Worm (Caenorhabditis elegans) whole organism, mixed stage, embryonic: Measurements from ENCODE around the gene cky-1.

ENCODE experiments used
- M03D4.4 ChIP-seq: sonication (generic microtip); optimal IDR thresholded peaks from 2 replicates; lab custom pipeline; 2017; ENCODE audit warnings: mild to moderate bottlenecking, missing genetic modification characterization, missing compliant biosample characterization
- bed-3 ChIP-seq: fragments of 200-800 bp; sonication (Bioruptor generic); optimal IDR thresholded peaks from 3 replicates; lab custom pipeline; 2018; ENCODE audit warnings: mild to moderate bottlenecking, missing genetic modification characterization, moderate library complexity, missing compliant biosample characterization
- blmp-1 ChIP-seq: fragments of 150-350 bp; optimal IDR thresholded peaks from 2 replicates; lab custom pipeline; 2014; ENCODE audit warnings: missing biosample characterization, missing genetic modification characterization
- ceh-39 ChIP-seq: fragments of 150-350 bp; optimal IDR thresholded peaks from 2 replicates; lab custom pipeline; 2014; ENCODE audit warnings: missing biosample characterization, missing genetic modification characterization
- ceh-83 ChIP-seq: fragments of 200-800 bp; sonication (Bioruptor generic); optimal IDR thresholded peaks from 2 replicates; lab custom pipeline; 2018; ENCODE audit warnings: mild to moderate bottlenecking, missing genetic modification characterization, missing compliant biosample characterization
- ces-1 ChIP-seq: fragments of 150-350 bp; optimal IDR thresholded peaks from 2 replicates; lab custom pipeline; 2014; ENCODE audit warnings: missing biosample characterization, missing genetic modification reagents, missing genetic modification characterization
- cnd-1 ChIP-seq: fragments of 200-800 bp; sonication (Bioruptor generic); optimal IDR thresholded peaks from 2 replicates; lab custom pipeline; 2018; ENCODE audit warnings: mild to moderate bottlenecking, missing genetic modification characterization, missing compliant biosample characterization
- drap-1 ChIP-seq: fragments of 200-800 bp; sonication (Bioruptor generic); optimal IDR thresholded peaks from 3 replicates; lab custom pipeline; 2018; ENCODE audit warnings: mild to moderate bottlenecking, missing genetic modification characterization, missing compliant biosample characterization
- elt-1 ChIP-seq: sonication (generic microtip); optimal IDR thresholded peaks from 2 replicates; lab custom pipeline; 2017; ENCODE audit warnings: missing genetic modification characterization, mild to moderate bottlenecking, missing compliant biosample characterization, antibody characterized with exemption, moderate library complexity, borderline replicate concordance; ENCODE audit not compliant: insufficient read depth
- elt-3 ChIP-seq: fragments of 150-350 bp; optimal IDR thresholded peaks from 2 replicates; lab custom pipeline; 2014; ENCODE audit warnings: missing biosample characterization, missing genetic modification characterization
- flh-1 ChIP-seq: fragments of 200-800 bp; sonication (Bioruptor generic); optimal IDR thresholded peaks from 2 replicates; lab custom pipeline; 2018; ENCODE audit warnings: mild to moderate bottlenecking, missing genetic modification characterization, moderate library complexity, missing compliant biosample characterization
- ham-2 ChIP-seq: fragments of 200-800 bp; sonication (Bioruptor generic); optimal IDR thresholded peaks from 2 replicates; lab custom pipeline; 2018; ENCODE audit warnings: mild to moderate bottlenecking, missing genetic modification characterization, missing compliant biosample characterization
- lin-32 ChIP-seq: fragments of 200-800 bp; sonication (Bioruptor generic); optimal IDR thresholded peaks from 2 replicates; lab custom pipeline; 2018; ENCODE audit warnings: mild to moderate bottlenecking, missing genetic modification characterization, missing compliant biosample characterization
- lsy-2 ChIP-seq: fragments of 150-350 bp; optimal IDR thresholded peaks from 2 replicates; lab custom pipeline; 2014; ENCODE audit warnings: missing biosample characterization, missing genetic modification characterization
- mab-5 ChIP-seq: fragments of 150-350 bp; optimal IDR thresholded peaks from 2 replicates; lab custom pipeline; 2014; ENCODE audit warnings: missing biosample characterization, missing genetic modification characterization
- mls-2 ChIP-seq: sonication (generic microtip); optimal IDR thresholded peaks from 2 replicates; lab custom pipeline; 2016; ENCODE audit warnings: mild to moderate bottlenecking, missing genetic modification characterization, moderate library complexity, missing compliant biosample characterization
- nhr-2 ChIP-seq: fragments of 150-350 bp; optimal IDR thresholded peaks from 2 replicates; lab custom pipeline; 2014; ENCODE audit warnings: missing biosample characterization, missing genetic modification characterization
- nhr-28 ChIP-seq: fragments of 150-350 bp; optimal IDR thresholded peaks from 2 replicates; lab custom pipeline; 2014; ENCODE audit warnings: missing biosample characterization, missing genetic modification characterization
- nhr-76 ChIP-seq: sonication (generic microtip); optimal IDR thresholded peaks from 2 replicates; lab custom pipeline; 2017; ENCODE audit warnings: missing biosample characterization, missing genetic modification characterization
- pha-4 ChIP-seq: fragments of 150-350 bp; optimal IDR thresholded peaks from 2 replicates; lab custom pipeline; 2018; ENCODE audit warnings: missing biosample characterization, missing genetic modification reagents, missing genetic modification characterization
- sem-2 ChIP-seq: fragments of 200-800 bp; sonication (Bioruptor generic); optimal IDR thresholded peaks from 2 replicates; lab custom pipeline; 2018; ENCODE audit warnings: mild to moderate bottlenecking, missing genetic modification characterization, missing compliant biosample characterization
- snpc-4 ChIP-seq: fragments of 150-350 bp; optimal IDR thresholded peaks from 2 replicates; lab custom pipeline; 2014; ENCODE audit warnings: missing biosample characterization, missing genetic modification characterization
- sptf-1 ChIP-seq: sonication (generic microtip); optimal IDR thresholded peaks from 2 replicates; lab custom pipeline; 2017; ENCODE audit warnings: mild to moderate bottlenecking, missing genetic modification characterization, moderate library complexity, missing compliant biosample characterization
- tbx-8 ChIP-seq: fragments of 200-800 bp; sonication (Bioruptor generic); optimal IDR thresholded peaks from 2 replicates; lab custom pipeline; 2018; ENCODE audit warnings: mild to moderate bottlenecking, missing genetic modification characterization, moderate library complexity, missing compliant biosample characterization
- unc-120 ChIP-seq: sonication (generic microtip); optimal IDR thresholded peaks from 2 replicates; lab custom pipeline; 2017; ENCODE audit warnings: missing genetic modification characterization, missing compliant biosample characterization; ENCODE audit not compliant: poor library complexity, severe bottlenecking
- unc-39 ChIP-seq: fragments of 150-350 bp; optimal IDR thresholded peaks from 2 replicates; lab custom pipeline; 2014; ENCODE audit warnings: missing biosample characterization, missing genetic modification characterization
- unc-62 ChIP-seq: fragments of 150-350 bp; optimal IDR thresholded peaks from 2 replicates; lab custom pipeline; 2014; ENCODE audit warnings: missing biosample characterization, missing genetic modification reagents, missing genetic modification characterization
- zip-8 ChIP-seq: fragments of 150-350 bp; optimal IDR thresholded peaks from 2 replicates; lab custom pipeline; 2014; ENCODE audit warnings: missing biosample characterization, missing genetic modification characterization
- ztf-11 ChIP-seq: fragments of 150-350 bp; optimal IDR thresholded peaks from 2 replicates; lab custom pipeline; 2014; ENCODE audit warnings: missing biosample characterization, missing genetic modification characterization

cky-1 gene

ce11 chrV:12754839-12755238 is 18.3 kb downstream of the cky-1 start, which contains the start of gene gpa-13:
gpa-13 (minus strand) TSS chrV:12754939.
- TF ChIP-seq ham-2 (no peak), zip-8 (tag; lab: Kevin White, UChicago) (no peak), mab-5 (tag; lab: Kevin White, UChicago) (no peak), elt-3 (tag; lab: Kevin White, UChicago) (no peak), ztf-11 (tag; lab: Kevin White, UChicago) (no peak), snpc-4 (no peak), unc-39 (tag; lab: Kevin White, UChicago) (no peak), pha-4 (no peak), drap-1 (GFP tag; lab: Kevin White, UChicago) (no peak), M03D4.4 (tag; lab: Kevin White, UChicago) (no peak), mls-2 (tag; lab: Kevin White, UChicago) (no peak), flh-1 (GFP tag; lab: Kevin White, UChicago) (no peak)

DNA sequence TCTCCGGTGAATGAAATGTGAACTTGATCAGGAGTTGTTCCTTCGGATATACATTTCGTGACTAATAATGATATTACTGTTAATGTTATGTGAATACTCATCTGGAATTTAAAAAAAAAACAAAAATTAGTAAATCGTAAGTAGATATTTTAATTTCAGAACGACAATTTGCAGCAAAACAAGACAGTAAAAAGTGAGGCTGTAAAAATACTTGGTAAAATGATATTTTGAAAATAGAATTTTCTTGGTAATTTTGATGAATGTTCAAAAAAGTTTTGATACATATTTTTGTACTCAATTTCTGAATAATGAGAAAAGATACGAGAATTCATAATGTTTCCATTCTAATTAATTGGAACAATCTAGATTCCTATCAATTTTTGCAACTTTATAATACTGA is 23.2 kb downstream of the cky-1 start, which contains the start of gene papl-1:
Gene papl-1, minus strand, starts transcription at position 101 of the 400 bp plus-strand sequence.
- TF ChIP-seq M03D4.4 (tag; lab: Kevin White, UChicago) = no peak
- no peak for TF ChIP-seq bed-3
- no peak for TF ChIP-seq tbx-8 (GFP tag; lab: Kevin White, UChicago)
- TF ChIP-seq unc-62 = no peak
- no peak for TF ChIP-seq lsy-2 (tag; lab: Kevin White, UChicago)
- no peak for TF ChIP-seq pha-4
- no peak for TF ChIP-seq nhr-2
- TF ChIP-seq snpc-4 = no peak
- TF ChIP-seq ceh-83 (GFP tag; lab: Kevin White, UChicago) = no peak
- TF ChIP-seq sptf-1 (tag; lab: Kevin White, UChicago) = no peak
- TF ChIP-seq ztf-11 (tag; lab: Kevin White, UChicago) = no peak
- TF ChIP-seq lin-32 = no peak
- no peak for TF ChIP-seq nhr-76 (tag; lab: Kevin White, UChicago)
- TF ChIP-seq, all 35 proteins: peak for 0

ce11 chrV:12760913-12761312 is 24.4 kb downstream of the cky-1 start, which contains the start of gene F18E2.15:
F18E2.15 (minus strand) TSS chrV:12761013.
- no peak for TF ChIP-seq cnd-1 (tag; lab: Kevin White, UChicago)
- no peak for TF ChIP-seq nhr-76 (tag; lab: Kevin White, UChicago)
- no peak for TF ChIP-seq bed-3
- no peak for TF ChIP-seq zip-8 (tag; lab: Kevin White, UChicago)

DNA sequence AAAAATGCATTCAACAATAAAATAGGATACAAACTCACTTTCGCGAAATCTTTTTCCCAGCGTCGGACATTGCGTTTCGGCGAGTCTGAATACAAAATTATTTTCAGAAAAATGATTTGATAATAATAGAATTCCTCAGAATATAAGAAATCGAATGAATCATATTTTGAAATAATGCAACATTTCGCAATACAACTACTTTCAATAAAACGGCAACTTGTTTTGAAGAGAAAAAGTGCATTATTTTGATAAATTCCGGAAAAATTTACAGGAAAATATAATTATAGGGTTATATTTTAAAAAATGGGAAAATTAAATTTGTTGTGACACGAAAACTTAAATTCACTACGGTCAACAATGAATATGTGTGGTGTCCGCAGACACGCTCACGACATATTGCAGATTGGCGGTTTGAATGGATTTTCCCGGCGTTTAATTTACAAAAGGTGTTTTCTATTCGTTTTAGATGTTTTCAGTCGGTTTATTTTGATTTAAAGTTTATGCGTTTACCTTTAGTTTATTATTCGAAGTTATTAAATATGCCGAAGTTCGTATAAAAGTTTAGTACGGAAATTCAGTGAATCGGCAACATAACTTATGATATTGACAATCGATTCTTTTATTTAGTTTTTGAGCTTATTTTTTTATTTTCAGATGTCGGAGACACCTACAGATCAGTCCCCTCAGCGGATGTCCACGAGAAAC is 26.9 kb downstream of the cky-1 start, which contains the start of the genes abcf-1 and scc-3:
Gene abcf-1, minus strand, starts transcription at position 85 of the 705 bp plus-strand sequence.
Gene scc-3, plus strand, starts transcription at position 655 of the 705 bp plus-strand sequence.
- TF ChIP-seq unc-120 (no peak), lsy-2 (tag; lab: Kevin White, UChicago) (peak; percentile 93), nhr-76 (tag; lab: Kevin White, UChicago) (no peak)

ce11 chrV:12768946-12769345 is 32.4 kb downstream of the cky-1 start, which contains the start of gene srt-43:
srt-43 (plus strand) TSS chrV:12769246.
- TF ChIP-seq bed-3 (no peak), nhr-76 (tag; lab: Kevin White, UChicago) (no peak), elt-1 (tag; lab: Kevin White, UChicago) (no peak), nhr-28 (no peak), lsy-2 (tag; lab: Kevin White, UChicago) (no peak), unc-120 (no peak), sem-2 (GFP tag; lab: Kevin White, UChicago) (no peak), snpc-4 (no peak), ztf-11 (tag; lab: Kevin White, UChicago) (no peak), lin-32 (no peak), ceh-83 (GFP tag; lab: Kevin White, UChicago) (no peak), ceh-39 (tag; lab: Kevin White, UChicago) (no peak), unc-39 (tag; lab: Kevin White, UChicago) (no peak)

- TF ChIP-seq unc-39 (tag; lab: Kevin White, UChicago) (no peak), ceh-39 (tag; lab: Kevin White, UChicago) (no peak), elt-3 (tag; lab: Kevin White, UChicago) (no peak), sptf-1 (tag; lab: Kevin White, UChicago) (no peak), nhr-76 (tag; lab: Kevin White, UChicago) (no peak), ces-1 (GFP tag; lab: Kevin White, UChicago) (no peak), bed-3 (no peak), nhr-2 (no peak), zip-8 (tag; lab: Kevin White, UChicago) (no peak), ceh-83 (GFP tag; lab: Kevin White, UChicago) (no peak), unc-120 (no peak), M03D4.4 (tag; lab: Kevin White, UChicago) (no peak), drap-1 (GFP tag; lab: Kevin White, UChicago) (no peak), blmp-1 (tag; lab: Kevin White, UChicago) (no peak)
Measured at ce11 chrV:12773222-12773621, 36.7 kb downstream of the cky-1 start, which contains the start of gene ZC455.1. ZC455.1 (plus strand) TSS chrV:12773522.
